Worm (Caenorhabditis elegans) whole organism, L4 larva: Measurements from ENCODE around the gene samp-1.

ENCODE experiments used
- dpl-1 ChIP-seq: fragments of 150-350 bp; optimal IDR thresholded peaks from 2 replicates; lab custom pipeline; 2014; ENCODE audit warnings: missing biosample characterization, missing genetic modification reagents, missing genetic modification characterization
- lin-15B ChIP-seq: fragments of 150-350 bp; sonication (generic microtip); optimal IDR thresholded peaks from 3 replicates; lab custom pipeline; 2014; ENCODE audit warnings: missing biosample characterization, missing genetic modification characterization
- lin-39 ChIP-seq: fragments of 150-350 bp; optimal IDR thresholded peaks from 2 replicates; lab custom pipeline; 2014; ENCODE audit warnings: missing biosample characterization, missing genetic modification reagents, missing genetic modification characterization
- mep-1 ChIP-seq: fragments of 150-350 bp; sonication (generic microtip); optimal IDR thresholded peaks from 3 replicates; lab custom pipeline; 2014; ENCODE audit warnings: missing biosample characterization, missing genetic modification characterization
- nhr-25 ChIP-seq: sonication (generic microtip); optimal IDR thresholded peaks from 2 replicates; lab custom pipeline; 2017; ENCODE audit warnings: missing genetic modification characterization, mild to moderate bottlenecking, missing compliant biosample characterization, antibody characterized with exemption, moderate library complexity, borderline replicate concordance; ENCODE audit not compliant: insufficient read depth
- zag-1 ChIP-seq: fragments of 150-350 bp; optimal IDR thresholded peaks from 2 replicates; lab custom pipeline; 2014; ENCODE audit warnings: missing biosample characterization, missing genetic modification characterization

- TF ChIP-seq mep-1 (no peak), nhr-25 (tag; lab: Kevin White, UChicago) (no peak), lin-39 (tag; lab: Kevin White, UChicago) (no peak), zag-1 (tag; lab: Kevin White, UChicago) (no peak), dpl-1 (no peak), lin-15B (tag; lab: Kevin White, UChicago) (no peak)
These were observed 19.7 kb upstream of the samp-1 start for ce11 chrII:11283013-11283412.
